Fruit fly (Drosophila melanogaster) whole organism, embryonic: ENCODE data around the gene CG5568.

Source experiments
- CG11247 ChIP-seq: fragments of 200-800 bp; sonication (Bioruptor generic); IDR thresholded peaks from 2 replicates; pipeline ENCODE4 v1.3.6; 2022; ENCODE audit warnings: missing biosample characterization, missing genetic modification characterization
- CG11398 ChIP-seq: fragments of 200-800 bp; sonication (Bioruptor generic); optimal IDR thresholded peaks from 2 replicates; lab custom pipeline; 2016; ENCODE audit warnings: missing biosample characterization, missing genetic modification characterization
- CG11723 ChIP-seq: fragments of 200-800 bp; sonication (Bioruptor generic); optimal IDR thresholded peaks from 2 replicates; lab custom pipeline; 2017; ENCODE audit warnings: missing biosample characterization, mild to moderate bottlenecking, missing genetic modification characterization
- CG12104 ChIP-seq: fragments of 200-800 bp; sonication (Bioruptor generic); optimal IDR thresholded peaks from 3 replicates; lab custom pipeline; 2016; ENCODE audit warnings: missing biosample characterization, missing genetic modification characterization
- CG12236 ChIP-seq: fragments of 200-800 bp; sonication (Bioruptor generic); optimal IDR thresholded peaks from 2 replicates; lab custom pipeline; 2016; ENCODE audit warnings: missing biosample characterization, missing genetic modification characterization
- CG12391 ChIP-seq: fragments of 200-800 bp; sonication (Bioruptor generic); optimal IDR thresholded peaks from 3 replicates; lab custom pipeline; 2018; ENCODE audit warnings: missing biosample characterization, mild to moderate bottlenecking, missing genetic modification characterization, moderate library complexity
- CG15011 ChIP-seq: fragments of 200-800 bp; sonication (Bioruptor generic); optimal IDR thresholded peaks from 3 replicates; lab custom pipeline; 2018; ENCODE audit warnings: missing biosample characterization, mild to moderate bottlenecking, missing genetic modification characterization
- CG1529 ChIP-seq: fragments of 200-800 bp; sonication (Bioruptor generic); optimal IDR thresholded peaks from 3 replicates; lab custom pipeline; 2018; ENCODE audit warnings: missing biosample characterization, missing genetic modification characterization
- CG16779 ChIP-seq: fragments of 200-800 bp; sonication (Bioruptor generic); IDR thresholded peaks from 2 replicates; pipeline ENCODE4 v1.3.6; 2022; ENCODE audit warnings: missing biosample characterization, missing genetic modification characterization
- CG3163 ChIP-seq: fragments of 200-800 bp; sonication (Bioruptor generic); optimal IDR thresholded peaks from 3 replicates; lab custom pipeline; 2016; ENCODE audit warnings: missing biosample characterization, missing genetic modification characterization
- CG34376 ChIP-seq: fragments of 200-800 bp; sonication (Bioruptor generic); optimal IDR thresholded peaks from 2 replicates; lab custom pipeline; 2018; ENCODE audit warnings: missing biosample characterization, mild to moderate bottlenecking, missing genetic modification characterization
- CG3847 ChIP-seq: fragments of 200-800 bp; sonication (Bioruptor generic); IDR thresholded peaks from 2 replicates; pipeline ENCODE4 v1.3.6; 2022; ENCODE audit warnings: missing biosample characterization, missing genetic modification characterization
- CG4328 ChIP-seq: fragments of 200-800 bp; sonication (Bioruptor generic); optimal IDR thresholded peaks from 3 replicates; lab custom pipeline; 2017; ENCODE audit warnings: missing biosample characterization, missing genetic modification reagents, missing genetic modification characterization
- CG4404 ChIP-seq: fragments of 200-800 bp; sonication (Bioruptor generic); IDR thresholded peaks from 2 replicates; pipeline ENCODE4 v1.3.6; 2022; ENCODE audit warnings: missing biosample characterization, missing genetic modification characterization
- CG6689 ChIP-seq: fragments of 200-800 bp; sonication (Bioruptor generic); IDR thresholded peaks from 2 replicates; pipeline ENCODE4 v1.3.6; 2022; ENCODE audit warnings: missing biosample characterization, missing genetic modification characterization
- CG6854 ChIP-seq: fragments of 200-800 bp; sonication (Bioruptor generic); optimal IDR thresholded peaks from 3 replicates; lab custom pipeline; 2017; ENCODE audit warnings: missing biosample characterization, mild to moderate bottlenecking, missing genetic modification characterization
- CG7357 ChIP-seq: fragments of 200-800 bp; sonication (Bioruptor generic); IDR thresholded peaks from 3 replicates; pipeline ENCODE4 v1.3.6; 2022; ENCODE audit warnings: missing biosample characterization, missing genetic modification characterization
- CG8290 ChIP-seq, 3 experiments: fragments of 200-800 bp; sonication (Bioruptor generic); optimal IDR thresholded peaks; 2 replicates each; lab custom pipeline; 2016 to 2019; ENCODE audit warnings: missing biosample characterization in 3 of 3, missing genetic modification characterization in 3 of 3, mild to moderate bottlenecking in 2 of 3, moderate library complexity in 1 of 3
- CG9437 ChIP-seq: fragments of 200-800 bp; sonication (Bioruptor generic); optimal IDR thresholded peaks from 2 replicates; lab custom pipeline; 2018; ENCODE audit warnings: missing biosample characterization, mild to moderate bottlenecking, missing genetic modification characterization
- D ChIP-seq, 2 experiments: fragments of 200-800 bp in 1 of 2; fragments of >200 bp in 1 of 2; sonication (Bioruptor generic) in 1 of 2; optimal IDR thresholded peaks; 2 replicates in 1 of 2; 3 replicates in 1 of 2; lab custom pipeline; 2017; ENCODE audit warnings: mild to moderate bottlenecking in 1 of 2, missing biosample characterization in 1 of 2, missing genetic modification characterization in 1 of 2, missing genetic modification reagents in 1 of 2
- Drgx ChIP-seq: fragments of 200-800 bp; sonication (Bioruptor generic); IDR thresholded peaks from 2 replicates; pipeline ENCODE4 v1.3.6; 2022; ENCODE audit warnings: missing biosample characterization, missing genetic modification characterization
- Elba2 ChIP-seq: fragments of 200-800 bp; sonication (Bioruptor generic); optimal IDR thresholded peaks from 3 replicates; lab custom pipeline; 2016; ENCODE audit warnings: missing biosample characterization, missing genetic modification characterization
- H2.0 ChIP-seq: fragments of 200-800 bp; sonication (Bioruptor generic); IDR thresholded peaks from 2 replicates; pipeline ENCODE4 v1.3.6; 2022; ENCODE audit warnings: missing biosample characterization, missing genetic modification characterization
- HLHmδ ChIP-seq: fragments of 200-800 bp; sonication (Bioruptor generic); optimal IDR thresholded peaks from 2 replicates; lab custom pipeline; 2018; ENCODE audit warnings: missing biosample characterization, mild to moderate bottlenecking, missing genetic modification characterization, moderate library complexity
- Lhr ChIP-seq: fragments of 200-800 bp; sonication (Bioruptor generic); optimal IDR thresholded peaks from 3 replicates; lab custom pipeline; 2017; ENCODE audit warnings: mild to moderate bottlenecking, missing biosample characterization, missing genetic modification reagents, missing genetic modification characterization
- Med ChIP-seq: fragments of 200-800 bp; sonication (Bioruptor generic); peaks from one replicate; lab custom pipeline; 2016; ENCODE audit warnings: missing biosample characterization, missing genetic modification characterization, mild to moderate bottlenecking, inconsistent platforms, moderate library complexity
- NC2β ChIP-seq: fragments of 200-800 bp; sonication (Bioruptor generic); optimal IDR thresholded peaks from 2 replicates; lab custom pipeline; 2016; ENCODE audit warnings: missing biosample characterization, missing genetic modification characterization
- Ssrp ChIP-seq: fragments of 200-800 bp; sonication (Bioruptor generic); optimal IDR thresholded peaks from 2 replicates; lab custom pipeline; 2018; ENCODE audit warnings: missing biosample characterization, mild to moderate bottlenecking, missing genetic modification characterization, moderate library complexity
- Xbp1 ChIP-seq: fragments of 200-800 bp; sonication (Bioruptor generic); optimal IDR thresholded peaks from 3 replicates; lab custom pipeline; 2016; ENCODE audit warnings: missing biosample characterization, mild to moderate bottlenecking, missing genetic modification characterization
- abd-A ChIP-seq: fragments of 200-800 bp; sonication (Bioruptor generic); optimal IDR thresholded peaks from 3 replicates; lab custom pipeline; 2019; ENCODE audit warnings: missing biosample characterization, mild to moderate bottlenecking, missing genetic modification characterization, moderate library complexity
- bbx ChIP-seq: fragments of 200-800 bp; sonication (Bioruptor generic); IDR thresholded peaks from 2 replicates; pipeline ENCODE4 v1.3.6; 2022; ENCODE audit warnings: missing biosample characterization, missing genetic modification characterization; ENCODE audit not compliant: partially characterized antibody
- caup ChIP-seq: fragments of 200-800 bp; sonication (Bioruptor generic); optimal IDR thresholded peaks from 3 replicates; lab custom pipeline; 2017; ENCODE audit warnings: missing biosample characterization, mild to moderate bottlenecking, missing genetic modification characterization, moderate library complexity; ENCODE audit not compliant: severe bottlenecking
- cg ChIP-seq: fragments of 200-800 bp; sonication (Bioruptor generic); optimal IDR thresholded peaks from 3 replicates; lab custom pipeline; 2019; ENCODE audit warnings: missing biosample characterization, mild to moderate bottlenecking, missing genetic modification characterization, moderate library complexity
- chm ChIP-seq: fragments of 200-800 bp; sonication (Bioruptor generic); IDR thresholded peaks from 2 replicates; pipeline ENCODE4 v1.3.6; 2022; ENCODE audit warnings: missing biosample characterization, missing genetic modification characterization
- ci ChIP-seq: fragments of 200-800 bp; sonication (Bioruptor generic); IDR thresholded peaks from 3 replicates; pipeline ENCODE4 v1.3.6; 2022; ENCODE audit warnings: missing biosample characterization, missing genetic modification characterization
- crol ChIP-seq: fragments of 200-800 bp; sonication (Bioruptor generic); IDR thresholded peaks from 2 replicates; pipeline ENCODE4 v1.3.6; 2022; ENCODE audit warnings: missing biosample characterization, missing genetic modification characterization
- danr ChIP-seq: fragments of 200-800 bp; sonication (Bioruptor generic); IDR thresholded peaks from 2 replicates; pipeline ENCODE4 v1.3.6; 2022; ENCODE audit warnings: missing biosample characterization, missing genetic modification characterization
- dati ChIP-seq: fragments of 200-800 bp; sonication (Bioruptor generic); IDR thresholded peaks from 2 replicates; pipeline ENCODE4 v1.3.6; 2022; ENCODE audit warnings: missing biosample characterization, missing genetic modification characterization
- dimm ChIP-seq: fragments of 200-800 bp; sonication (Bioruptor generic); IDR thresholded peaks from 2 replicates; pipeline ENCODE4 v1.3.6; 2022; ENCODE audit warnings: missing biosample characterization, missing genetic modification characterization
- disco-r ChIP-seq: fragments of 200-800 bp; sonication (Bioruptor generic); optimal IDR thresholded peaks from 2 replicates; lab custom pipeline; 2016; ENCODE audit warnings: missing biosample characterization, missing genetic modification characterization
- dmrt11E ChIP-seq: fragments of 200-800 bp; sonication (Bioruptor generic); optimal IDR thresholded peaks from 3 replicates; lab custom pipeline; 2018; ENCODE audit warnings: missing biosample characterization, mild to moderate bottlenecking, missing genetic modification characterization, moderate library complexity
- klu ChIP-seq: fragments of 200-800 bp; sonication (Bioruptor generic); IDR thresholded peaks from 2 replicates; pipeline ENCODE4 v1.3.6; 2022; ENCODE audit warnings: missing biosample characterization, missing genetic modification characterization
- pb ChIP-seq: fragments of 200-800 bp; sonication (Bioruptor generic); optimal IDR thresholded peaks from 3 replicates; lab custom pipeline; 2016; ENCODE audit warnings: missing biosample characterization, missing genetic modification characterization
- pita ChIP-seq: fragments of 200-800 bp; sonication (Bioruptor generic); optimal IDR thresholded peaks from 2 replicates; lab custom pipeline; 2017; ENCODE audit warnings: missing biosample characterization, mild to moderate bottlenecking, missing genetic modification characterization
- pros ChIP-seq: fragments of 200-800 bp; sonication (Bioruptor generic); optimal IDR thresholded peaks from 3 replicates; lab custom pipeline; 2019; ENCODE audit warnings: missing biosample characterization, mild to moderate bottlenecking, missing genetic modification characterization, moderate library complexity
- run ChIP-seq: fragments of 200-800 bp; sonication (Bioruptor generic); optimal IDR thresholded peaks from 3 replicates; lab custom pipeline; 2018; ENCODE audit warnings: missing biosample characterization, mild to moderate bottlenecking, missing genetic modification characterization
- sd ChIP-seq: fragments of 200-800 bp; sonication (Bioruptor generic); optimal IDR thresholded peaks from 3 replicates; lab custom pipeline; 2018; ENCODE audit warnings: missing biosample characterization, mild to moderate bottlenecking, missing genetic modification characterization, moderate library complexity
- sob ChIP-seq: fragments of 200-800 bp; sonication (Bioruptor generic); IDR thresholded peaks from 2 replicates; pipeline ENCODE4 v1.3.6; 2022; ENCODE audit warnings: missing biosample characterization, missing genetic modification characterization
- wor ChIP-seq: fragments of 200-800 bp; sonication (Bioruptor generic); IDR thresholded peaks from 2 replicates; pipeline ENCODE4 v1.3.6; 2022; ENCODE audit warnings: missing biosample characterization, missing genetic modification characterization

Gene CG5568

dm6 chr3L:5869614-5870204 lies 1.6 kb upstream of the CG5568 start (continued):
- TF ChIP-seq pita (GFP tag; lab: Kevin White, UChicago) = peak; percentile 59
- TF ChIP-seq NC2β = peak; percentile 60
- peak; percentile 38 for TF ChIP-seq CG4404 (GFP tag; lab: Robert Waterston, UW)
- peak; percentile 54 for TF ChIP-seq CG6689 (GFP tag; lab: Robert Waterston, UW)
- no peak for TF ChIP-seq CG12236 (GFP tag; lab: Kevin White, UChicago)
- peak; percentile 85 for TF ChIP-seq sob
- peak; percentile 11 for TF ChIP-seq Elba2 (GFP tag; lab: Kevin White, UChicago)
- TF ChIP-seq dati = 0 out of 2 replicates have a peak, but pooled peaks have one; percentile 38
- peak; percentile 46 for TF ChIP-seq CG12391
- TF ChIP-seq CG4328 (GFP tag; lab: Kevin White, UChicago) = peak; percentile 35
- 0 out of 2 replicates have a peak, but pooled peaks have one; percentile 12 for TF ChIP-seq danr (GFP tag; lab: Robert Waterston, UW)
- TF ChIP-seq CG11247 (GFP tag; lab: Robert Waterston, UW) = peak; percentile 89
- TF ChIP-seq D (optimal IDR thresholded peaks at IDR 0.05; lab: Kevin White, UChicago) = no peak
- TF ChIP-seq D (GFP tag; optimal IDR thresholded peaks at IDR 0.05; lab: Kevin White, UChicago) = peak; percentile 25
- TF ChIP-seq CG9437 = no peak
- TF ChIP-seq CG11723 (GFP tag; lab: Kevin White, UChicago) = no peak
- TF ChIP-seq sd = no peak
- no peak for TF ChIP-seq CG1529
- TF ChIP-seq CG16779 (GFP tag; lab: Robert Waterston, UW) = 0 out of 2 replicates have a peak, but pooled peaks have one; percentile 52
- TF ChIP-seq wor (GFP tag; lab: Robert Waterston, UW) = no peak
- peak; percentile 69 for TF ChIP-seq H2.0 (GFP tag; lab: Robert Waterston, UW)
- peak; percentile 63 for TF ChIP-seq pb (GFP tag; lab: Kevin White, UChicago)
- TF ChIP-seq CG3163 (GFP tag; lab: Kevin White, UChicago) = peak; percentile 37
- no peak for TF ChIP-seq CG6854 (GFP tag; lab: Kevin White, UChicago)
- TF ChIP-seq Drgx (GFP tag; lab: Robert Waterston, UW) = no peak
- no peak for TF ChIP-seq CG11398
- no peak for TF ChIP-seq CG15011 (GFP tag; lab: Kevin White, UChicago)
- TF ChIP-seq disco-r (GFP tag; lab: Kevin White, UChicago) = no peak
- peak; percentile 35; the same call in 1 of the 3 replicates for TF ChIP-seq CG7357 (GFP tag; lab: Robert Waterston, UW)
- no peak for TF ChIP-seq run
- peak; percentile 94 for TF ChIP-seq CG8290 (GFP tag; optimal IDR thresholded peaks at IDR 0.05; lab: Kevin White, UChicago)
- TF ChIP-seq CG8290 (tag; optimal IDR thresholded peaks at IDR 0.05; lab: Kevin White, UChicago) = no peak
- peak; percentile 74 for TF ChIP-seq chm
- no peak for TF ChIP-seq Med (GFP tag; lab: Kevin White, UChicago)
- peak; percentile 27 for TF ChIP-seq HLHmδ (GFP tag; lab: Kevin White, UChicago)
- TF ChIP-seq Xbp1 (GFP tag; lab: Kevin White, UChicago) = peak; percentile 81
- no peak for TF ChIP-seq cg (GFP tag; lab: Kevin White, UChicago)
- no peak for TF ChIP-seq Ssrp (tag; lab: Kevin White, UChicago)
- TF ChIP-seq Lhr = peak; percentile 85
- TF ChIP-seq caup (GFP tag; lab: Kevin White, UChicago) = peak; percentile 54
- peak; percentile 31; the same call in 1 of the 2 replicates for TF ChIP-seq klu (GFP tag; lab: Robert Waterston, UW)
- TF ChIP-seq pros (GFP tag; lab: Kevin White, UChicago) = no peak
- TF ChIP-seq crol (GFP tag; lab: Robert Waterston, UW) = no peak
- peak; percentile 54 for TF ChIP-seq dmrt11E (tag; lab: Kevin White, UChicago)
- peak; percentile 72 for TF ChIP-seq CG3847
- TF ChIP-seq dimm (GFP tag; lab: Robert Waterston, UW) = no peak
- peak; percentile 91 for TF ChIP-seq ci (GFP tag; lab: Robert Waterston, UW)
- TF ChIP-seq CG34376 (GFP tag; lab: Kevin White, UChicago) = peak; percentile 2
- TF ChIP-seq abd-A = no peak
- peak; percentile 36 for TF ChIP-seq CG12104
- TF ChIP-seq bbx (GFP tag; lab: Robert Waterston, UW) = peak; percentile 46; the same call in 1 of the 2 replicates
